Fruit fly (Drosophila melanogaster): Measurements from ENCODE around the gene CG43102.

dm6 chr3R:17742542-17742941, 51.7 kb downstream of the CG43102 start:
- TF ChIP-seq Jra (GFP tag; optimal IDR thresholded peaks at IDR 0.05), result no peak
- no peak for TF ChIP-seq fru (GFP tag; optimal IDR thresholded peaks at IDR 0.05)

All from whole organism, wandering third instar larva.